Worm (Caenorhabditis elegans): Measurements from ENCODE around the gene srh-79.

srh-79 gene

DNA sequence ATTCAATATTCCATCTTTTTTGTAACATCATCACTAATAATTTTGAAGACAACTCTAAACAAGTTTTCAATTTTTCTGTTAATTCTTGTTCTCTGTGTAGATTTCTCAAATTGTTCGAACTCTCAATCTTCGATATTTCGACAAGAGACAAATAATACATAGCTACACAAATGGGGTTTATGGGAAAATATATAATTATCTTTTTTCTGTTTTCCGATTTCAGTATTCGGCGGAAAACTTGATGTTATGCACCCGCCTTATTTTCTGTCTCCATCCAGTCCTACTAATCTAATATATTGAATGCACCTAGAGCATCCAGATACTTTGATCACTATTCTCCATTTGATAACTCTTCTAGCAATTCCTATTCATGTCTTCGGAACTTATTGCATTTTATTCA lies 41.5 kb downstream of the srh-79 start, which contains the start of gene srh-268:
Gene srh-268, plus strand, starts transcription at position 301 of the 400 bp plus-strand sequence.
- TF ChIP-seq nhr-77 (tag; optimal IDR thresholded peaks at IDR 0.05): no peak
- TF ChIP-seq ceh-16 (tag; optimal IDR thresholded peaks at IDR 0.05): no peak

ce11 chrV:7543728-7544127 lies 46.2 kb downstream of the srh-79 start:
- TF ChIP-seq nhr-23 (tag; optimal IDR thresholded peaks at IDR 0.05) (peak; percentile 91), nhr-43 (tag; optimal IDR thresholded peaks at IDR 0.05; ENCODE audit: poor library complexity, severe bottlenecking) (peak; percentile 90), nfya-1 (tag; optimal IDR thresholded peaks at IDR 0.05; ENCODE audit: insufficient read depth) (no peak)

DNA sequence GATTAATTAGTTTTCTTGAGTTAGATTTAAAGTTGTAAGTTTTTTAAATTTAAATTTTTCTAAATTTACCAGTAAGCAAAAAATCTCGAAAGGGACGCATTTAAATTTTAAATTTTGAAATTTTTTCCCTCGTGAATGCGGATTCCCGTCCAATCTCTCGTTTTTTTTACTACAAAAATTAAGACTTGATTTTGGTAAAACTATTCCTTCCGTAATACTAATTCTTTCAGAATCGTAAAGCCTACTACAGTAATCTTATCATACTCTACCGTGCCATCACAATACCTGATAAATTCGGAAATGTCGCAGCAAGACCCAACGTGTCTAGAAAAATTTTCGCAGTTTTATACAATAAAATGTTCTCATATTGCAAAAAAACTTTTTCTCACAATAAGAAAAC lies 47.6 kb downstream of the srh-79 start, which contains the start of the genes C54F6.19 and nhx-3:
Gene C54F6.19, plus strand, starts transcription at position 301 of the 400 bp plus-strand sequence.
Gene nhx-3, minus strand, starts transcription at position 337 of the 400 bp plus-strand sequence.
- TF ChIP-seq hmg-11 (tag; optimal IDR thresholded peaks at IDR 0.05): no peak
- no peak for TF ChIP-seq nhr-76 (tag; optimal IDR thresholded peaks at IDR 0.05)
- no peak for TF ChIP-seq egl-27 (tag; optimal IDR thresholded peaks at IDR 0.05)
- no peak for TF ChIP-seq fkh-10 (GFP tag; optimal IDR thresholded peaks at IDR 0.05)
- no peak for TF ChIP-seq unc-62 (GFP tag; optimal IDR thresholded peaks at IDR 0.05)
- no peak for TF ChIP-seq lsy-12 (tag; optimal IDR thresholded peaks at IDR 0.05)
- no peak for TF ChIP-seq lin-15B (tag; optimal IDR thresholded peaks at IDR 0.05)
- no peak for TF ChIP-seq fos-1 (tag; optimal IDR thresholded peaks at IDR 0.05)
- TF ChIP-seq ceh-82 (tag; optimal IDR thresholded peaks at IDR 0.05): no peak
- TF ChIP-seq ceh-9 (tag; optimal IDR thresholded peaks at IDR 0.05): no peak
- no peak for TF ChIP-seq eor-1 (tag; optimal IDR thresholded peaks at IDR 0.05)
- TF ChIP-seq elt-3 (tag; optimal IDR thresholded peaks at IDR 0.05): no peak
- no peak for TF ChIP-seq nhr-77 (tag; optimal IDR thresholded peaks at IDR 0.05)
- no peak for TF ChIP-seq ceh-28 (tag; optimal IDR thresholded peaks at IDR 0.05)
- no peak for TF ChIP-seq nhr-28 (tag; optimal IDR thresholded peaks at IDR 0.05)
- TF ChIP-seq zag-1 (tag; optimal IDR thresholded peaks at IDR 0.05): no peak

ce11 chrV:7547479-7547878 lies 49.9 kb downstream of the srh-79 start, which contains the start of gene ftn-1:
TSS of gene ftn-1 (minus strand) at chrV:7547579.
- TF ChIP-seq unc-62 (GFP tag; optimal IDR thresholded peaks at IDR 0.05): no peak
- TF ChIP-seq fkh-10 (GFP tag; optimal IDR thresholded peaks at IDR 0.05): no peak
- TF ChIP-seq nhr-11 (tag; optimal IDR thresholded peaks at IDR 0.05): no peak
- TF ChIP-seq sea-2 (GFP tag; optimal IDR thresholded peaks at IDR 0.05): no peak
- no peak for TF ChIP-seq ama-1 (optimal IDR thresholded peaks at IDR 0.05)
- TF ChIP-seq ceh-28 (tag; optimal IDR thresholded peaks at IDR 0.05): no peak
- no peak for TF ChIP-seq nhr-237 (tag; optimal IDR thresholded peaks at IDR 0.05)
- no peak for TF ChIP-seq ztf-4 (tag; optimal IDR thresholded peaks at IDR 0.05)
- TF ChIP-seq elt-3 (tag; optimal IDR thresholded peaks at IDR 0.05): no peak
- TF ChIP-seq lin-15B (tag; optimal IDR thresholded peaks at IDR 0.05): no peak
- TF ChIP-seq mdl-1 (tag; optimal IDR thresholded peaks at IDR 0.05): no peak
- no peak for TF ChIP-seq R02D3.7 (tag; optimal IDR thresholded peaks at IDR 0.05)
- TF ChIP-seq eor-1 (tag; optimal IDR thresholded peaks at IDR 0.05): no peak
- no peak for TF ChIP-seq nfya-1 (tag; optimal IDR thresholded peaks at IDR 0.05; ENCODE audit: insufficient read depth)
- TF ChIP-seq pqm-1 (tag; optimal IDR thresholded peaks at IDR 0.05): no peak
- TF ChIP-seq snpc-4 (tag; optimal IDR thresholded peaks at IDR 0.05): no peak
- TF ChIP-seq elt-2 (tag; optimal IDR thresholded peaks at IDR 0.05): no peak
- no peak for TF ChIP-seq lsy-12 (tag; optimal IDR thresholded peaks at IDR 0.05)
- TF ChIP-seq nhr-67 (tag; optimal IDR thresholded peaks at IDR 0.05): no peak
- no peak for TF ChIP-seq nhr-77 (tag; optimal IDR thresholded peaks at IDR 0.05)

ce11 chrV:7548017-7548416 lies 50.5 kb downstream of the srh-79 start:
- TF ChIP-seq elt-2 (tag; optimal IDR thresholded peaks at IDR 0.05) (peak; percentile 77), pha-4 (tag; optimal IDR thresholded peaks at IDR 0.05) (peak; percentile 24), pqm-1 (tag; optimal IDR thresholded peaks at IDR 0.05) (peak; percentile 76), jun-1 (tag; optimal IDR thresholded peaks at IDR 0.05) (no peak)

DNA sequence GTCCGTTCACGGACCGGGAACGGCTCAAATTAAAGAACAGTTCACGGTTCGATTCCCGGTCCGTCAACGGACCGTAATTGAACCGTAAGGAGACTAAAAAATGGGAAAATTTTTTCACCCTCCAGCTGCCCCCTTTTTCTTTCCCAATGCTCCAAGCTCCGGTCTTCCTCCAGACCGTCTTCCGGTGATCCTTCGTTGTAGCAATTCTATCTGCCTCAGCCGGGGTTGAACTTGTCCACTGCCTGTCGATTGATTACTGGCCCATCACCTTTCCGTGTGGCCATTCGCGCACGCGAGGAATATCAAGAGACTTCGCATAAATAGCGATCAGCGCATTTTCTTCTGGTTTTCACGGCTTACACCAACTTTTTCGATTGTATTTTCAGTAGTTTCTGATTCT lies 51.0 kb downstream of the srh-79 start:
- TF ChIP-seq nhr-25 (tag; optimal IDR thresholded peaks at IDR 0.05): peak; percentile 2

All from whole organism, L3 larva.